Worm (Caenorhabditis elegans) whole organism, L1 larva: Measurements from ENCODE around the gene cest-19.

Experiments used
- aha-1 ChIP-seq: fragments of 150-350 bp; optimal IDR thresholded peaks from 2 replicates; lab custom pipeline; 2014; ENCODE audit warnings: missing biosample characterization, missing genetic modification characterization
- ces-1 ChIP-seq: fragments of 150-350 bp; optimal IDR thresholded peaks from 2 replicates; lab custom pipeline; 2014; ENCODE audit warnings: missing biosample characterization, missing genetic modification reagents, missing genetic modification characterization
- efl-3 ChIP-seq: fragments of 200-800 bp; sonication (Bioruptor generic); optimal IDR thresholded peaks from 2 replicates; lab custom pipeline; 2018; ENCODE audit warnings: mild to moderate bottlenecking, missing genetic modification characterization, missing compliant biosample characterization
- fkh-8 ChIP-seq: sonication (generic microtip); optimal IDR thresholded peaks from 2 replicates; lab custom pipeline; 2016; ENCODE audit warnings: mild to moderate bottlenecking, missing genetic modification characterization, missing compliant biosample characterization
- nhr-11 ChIP-seq: fragments of 150-350 bp; optimal IDR thresholded peaks from 2 replicates; lab custom pipeline; 2014; ENCODE audit warnings: missing biosample characterization, missing genetic modification characterization
- nhr-237 ChIP-seq: fragments of 150-350 bp; optimal IDR thresholded peaks from 2 replicates; lab custom pipeline; 2014; ENCODE audit warnings: missing biosample characterization, missing genetic modification characterization
- nhr-77 ChIP-seq: fragments of 150-350 bp; optimal IDR thresholded peaks from 2 replicates; lab custom pipeline; 2014; ENCODE audit warnings: missing biosample characterization, missing genetic modification characterization
- nhr-90 ChIP-seq: sonication (generic microtip); optimal IDR thresholded peaks from 2 replicates; lab custom pipeline; 2016; ENCODE audit warnings: mild to moderate bottlenecking, missing genetic modification characterization, missing compliant biosample characterization; ENCODE audit not compliant: poor library complexity
- pag-3 ChIP-seq: sonication (generic microtip); optimal IDR thresholded peaks from 2 replicates; lab custom pipeline; 2017; ENCODE audit warnings: missing genetic modification characterization, mild to moderate bottlenecking, missing compliant biosample characterization, antibody characterized with exemption, borderline replicate concordance; ENCODE audit not compliant: insufficient read depth
- skn-1 ChIP-seq: fragments of 150-350 bp; optimal IDR thresholded peaks from 2 replicates; lab custom pipeline; 2014; ENCODE audit warnings: missing biosample characterization, missing genetic modification characterization
- sptf-1 ChIP-seq: fragments of 150-350 bp; optimal IDR thresholded peaks from 2 replicates; lab custom pipeline; 2014; ENCODE audit warnings: missing biosample characterization, missing genetic modification characterization
- unc-130 ChIP-seq: fragments of 150-350 bp; optimal IDR thresholded peaks from 2 replicates; lab custom pipeline; 2017; ENCODE audit warnings: missing biosample characterization, missing genetic modification characterization, inconsistent platforms
- zag-1 ChIP-seq: fragments of 150-350 bp; optimal IDR thresholded peaks from 2 replicates; lab custom pipeline; 2014; ENCODE audit warnings: missing biosample characterization, missing genetic modification characterization

DNA sequence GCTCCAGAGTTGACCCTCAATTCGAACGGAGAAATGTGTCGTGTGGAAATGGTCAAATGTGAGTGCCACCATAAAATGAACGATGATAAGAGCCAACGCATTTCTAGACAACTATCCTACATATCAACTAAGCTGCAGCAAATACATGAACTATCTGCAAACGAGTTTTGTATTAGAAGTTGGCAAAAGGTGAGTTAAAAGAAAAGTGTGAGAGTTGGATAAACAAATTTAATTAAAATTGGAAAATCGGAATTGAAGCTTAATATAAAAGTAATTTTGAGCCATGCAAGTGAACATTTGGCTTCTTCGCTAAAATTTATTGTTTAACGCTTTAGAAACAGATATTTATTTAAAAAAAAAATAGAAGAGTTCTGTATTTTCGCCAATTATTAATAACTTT lies at the start of gene cest-19:
- TF ChIP-seq pag-3 (tag; lab: Kevin White, UChicago) (no peak), sptf-1 (tag; lab: Kevin White, UChicago) (no peak), efl-3 (GFP tag; lab: Kevin White, UChicago) (no peak), nhr-11 (tag; lab: Kevin White, UChicago) (no peak), ces-1 (GFP tag; lab: Kevin White, UChicago) (no peak), unc-130 (tag; lab: Kevin White, UChicago) (no peak), skn-1 (tag; lab: Kevin White, UChicago) (no peak), nhr-77 (tag; lab: Kevin White, UChicago) (no peak), aha-1 (tag; lab: Kevin White, UChicago) (no peak), zag-1 (tag; lab: Kevin White, UChicago) (no peak), nhr-90 (no peak), fkh-8 (tag; lab: Kevin White, UChicago) (no peak), nhr-237 (tag; lab: Kevin White, UChicago) (no peak)
